Worm (Caenorhabditis elegans) whole organism, mixed stage, embryonic: Measurements from ENCODE around the gene mec-4.

Source experiments
- ces-1 ChIP-seq: fragments of 150-350 bp; optimal IDR thresholded peaks from 2 replicates; lab custom pipeline; 2014; ENCODE audit warnings: missing biosample characterization, missing genetic modification reagents, missing genetic modification characterization
- sptf-1 ChIP-seq: sonication (generic microtip); optimal IDR thresholded peaks from 2 replicates; lab custom pipeline; 2017; ENCODE audit warnings: mild to moderate bottlenecking, missing genetic modification characterization, moderate library complexity, missing compliant biosample characterization

ce11 chrX:16813606-16814330, 6.9 kb upstream of the mec-4 start, which contains the start of gene cas-1:
- TF ChIP-seq sptf-1 (tag; lab: Kevin White, UChicago) (no peak), ces-1 (GFP tag; lab: Kevin White, UChicago) (no peak)
